Worm (Caenorhabditis elegans): ENCODE measurements around the gene nkb-3.

Gene nkb-3

ce11 chrX:13726874-13727343 is 43.4 kb downstream of the nkb-3 start, which contains the start of gene pix-1:
pix-1 (plus strand) TSS chrX:13727293.
- peak; percentile 93 for TF ChIP-seq lin-14 (GFP tag; optimal IDR thresholded peaks at IDR 0.05)
- TF ChIP-seq dsc-1 (tag; optimal IDR thresholded peaks at IDR 0.05) = peak; percentile 86
- no peak for TF ChIP-seq alr-1 (tag; optimal IDR thresholded peaks at IDR 0.05; ENCODE audit: borderline replicate concordance)
- peak; percentile 69 for TF ChIP-seq swsn-7 (tag; optimal IDR thresholded peaks at IDR 0.05)
- TF ChIP-seq nhr-19 (GFP tag; conservative IDR thresholded peaks at IDR 0.05) = peak; percentile 74
- TF ChIP-seq lsy-2 (tag; optimal IDR thresholded peaks at IDR 0.05) = peak; percentile 59 to 69
- TF ChIP-seq mdl-1 (tag; optimal IDR thresholded peaks at IDR 0.05) = peak in 1 of 2 experiments; percentile 55
- peak; percentile 64 for TF ChIP-seq tbx-2 (tag; optimal IDR thresholded peaks at IDR 0.05)
- TF ChIP-seq pax-3 (tag; optimal IDR thresholded peaks at IDR 0.05) = no peak
- peak; percentile 47 to 52 for TF ChIP-seq efl-1 (optimal IDR thresholded peaks at IDR 0.05)
- peak; percentile 28 to 63 for TF ChIP-seq efl-1 (GFP tag; optimal IDR thresholded peaks at IDR 0.05 in 1 of 2)
- no peak for TF ChIP-seq tlp-1 (tag; optimal IDR thresholded peaks at IDR 0.05)
- no peak for TF ChIP-seq zag-1 (tag; optimal IDR thresholded peaks at IDR 0.05)
- TF ChIP-seq xbp-1 (tag; optimal IDR thresholded peaks at IDR 0.05) = peak; percentile 61
- TF ChIP-seq mep-1 (tag; optimal IDR thresholded peaks at IDR 0.05) = peak; percentile 81
- peak; percentile 83 for TF ChIP-seq unc-130 (tag; optimal IDR thresholded peaks at IDR 0.05)
- TF ChIP-seq C04F5.9 (tag; optimal IDR thresholded peaks at IDR 0.05) = no peak
- no peak for TF ChIP-seq C34B4.2 (tag; optimal IDR thresholded peaks at IDR 0.05)
- TF ChIP-seq Y116A8C.19 (tag; optimal IDR thresholded peaks at IDR 0.05; ENCODE audit: borderline replicate concordance) = no peak
- TF ChIP-seq elt-2 (tag; optimal IDR thresholded peaks at IDR 0.05) = peak; percentile 8
- no peak for TF ChIP-seq egl-27 (tag; optimal IDR thresholded peaks at IDR 0.05)
- TF ChIP-seq nhr-237 (tag; optimal IDR thresholded peaks at IDR 0.05) = no peak
- TF ChIP-seq rnt-1 (tag; optimal IDR thresholded peaks at IDR 0.05) = peak; percentile 86
- TF ChIP-seq skn-1 (tag; optimal IDR thresholded peaks at IDR 0.05) = peak; percentile 38
- no peak for TF ChIP-seq unc-62 (GFP tag; optimal IDR thresholded peaks at IDR 0.05)
- no peak for TF ChIP-seq ceh-8 (GFP tag; optimal IDR thresholded peaks at IDR 0.05)
- peak; percentile 52 for TF ChIP-seq C16A3.4 (tag; optimal IDR thresholded peaks at IDR 0.05)
- peak; percentile 0 for TF ChIP-seq snpc-4 (tag; optimal IDR thresholded peaks at IDR 0.05)
- peak; percentile 44 to 45 for TF ChIP-seq lin-35 (GFP tag; optimal IDR thresholded peaks at IDR 0.05)
- peak in 2 of 3 experiments; percentile 47 to 53 for TF ChIP-seq ceh-82 (tag; optimal IDR thresholded peaks at IDR 0.05)
- TF ChIP-seq snu-23 (GFP tag; optimal IDR thresholded peaks at IDR 0.05) = peak; percentile 81
- peak; percentile 40 for TF ChIP-seq lin-39 (tag; optimal IDR thresholded peaks at IDR 0.05)
- TF ChIP-seq nhr-90 (tag; optimal IDR thresholded peaks at IDR 0.05; ENCODE audit: poor library complexity) = peak; percentile 47
- peak; percentile 2 for TF ChIP-seq lir-3 (tag; optimal IDR thresholded peaks at IDR 0.05; ENCODE audit: poor library complexity)
- TF ChIP-seq fkh-8 (tag; optimal IDR thresholded peaks at IDR 0.05) = peak; percentile 25
- peak; percentile 15 to 42 (median 22) for TF ChIP-seq dpl-1 (GFP tag; optimal IDR thresholded peaks at IDR 0.05)
- peak; percentile 22; the same call in 1 of the 2 replicates for TF ChIP-seq isw-1 (GFP tag; IDR thresholded peaks at IDR 0.05)
- peak; percentile 19 for TF ChIP-seq fkh-4 (tag; optimal IDR thresholded peaks at IDR 0.05; ENCODE audit: borderline replicate concordance)
- peak; percentile 26 for TF ChIP-seq jun-1 (tag; optimal IDR thresholded peaks at IDR 0.05)
- peak in 1 of 6 experiments; percentile 36 for TF ChIP-seq elt-3 (tag; optimal IDR thresholded peaks at IDR 0.05)
- peak; percentile 58 for TF ChIP-seq blmp-1 (tag; optimal IDR thresholded peaks at IDR 0.05)
- peak; percentile 12 for TF ChIP-seq nhr-85 (tag)
- TF ChIP-seq irx-1 (tag; optimal IDR thresholded peaks at IDR 0.05) = peak; percentile 34
- peak; percentile 27 for TF ChIP-seq nhr-77 (tag; optimal IDR thresholded peaks at IDR 0.05)
- peak; percentile 18 for TF ChIP-seq lin-15B (tag; optimal IDR thresholded peaks at IDR 0.05)
- peak; percentile 65 for TF ChIP-seq nhr-47 (tag; optimal IDR thresholded peaks at IDR 0.05)
- TF ChIP-seq nhr-20 (tag; optimal IDR thresholded peaks at IDR 0.05) = peak; percentile 69
- TF ChIP-seq unc-86 (tag; optimal IDR thresholded peaks at IDR 0.05) = peak; percentile 2
- TF ChIP-seq sup-37 (GFP tag; optimal IDR thresholded peaks at IDR 0.05) = no peak
- TF ChIP-seq nhr-71 (tag; optimal IDR thresholded peaks at IDR 0.05) = peak; percentile 84
- TF ChIP-seq sptf-1 (tag; optimal IDR thresholded peaks at IDR 0.05) = no peak
